Fruit fly (Drosophila melanogaster) whole organism, embryonic: ENCODE data around the gene Abca3.
A peak's percentile ranks its signal among the peaks of the same experiment; 100 is the strongest.

Experiments
- ATbp ChIP-seq: fragments of 200-800 bp; sonication (Bioruptor generic); optimal IDR thresholded peaks from 2 replicates; lab custom pipeline; 2017; ENCODE audit warnings: missing biosample characterization, mild to moderate bottlenecking, missing genetic modification characterization, missing genetic modification reagents
- Atf3 ChIP-seq: fragments of 200-800 bp; sonication (Bioruptor generic); optimal IDR thresholded peaks from 3 replicates; lab custom pipeline; 2016; ENCODE audit warnings: missing biosample characterization, missing genetic modification characterization
- Bdp1 ChIP-seq: fragments of 200-800 bp; sonication (Bioruptor generic); optimal IDR thresholded peaks from 3 replicates; lab custom pipeline; 2016; ENCODE audit warnings: missing biosample characterization, missing genetic modification characterization
- CG13287 ChIP-seq: fragments of 200-800 bp; sonication (Bioruptor generic); IDR thresholded peaks from 2 replicates; pipeline ENCODE4 v1.3.6; 2022; ENCODE audit warnings: missing biosample characterization, missing genetic modification characterization; ENCODE audit not compliant: partially characterized antibody
- CG13424 ChIP-seq: fragments of 200-800 bp; sonication (Bioruptor generic); optimal IDR thresholded peaks from 2 replicates; lab custom pipeline; 2019; ENCODE audit warnings: missing biosample characterization, mild to moderate bottlenecking, missing genetic modification characterization, moderate library complexity
- CG2116 ChIP-seq: fragments of 200-800 bp; sonication (Bioruptor generic); optimal IDR thresholded peaks from 3 replicates; lab custom pipeline; 2018; ENCODE audit warnings: missing biosample characterization, mild to moderate bottlenecking, missing genetic modification characterization
- CG2875 ChIP-seq: fragments of 200-800 bp; sonication (Bioruptor generic); optimal IDR thresholded peaks from 2 replicates; lab custom pipeline; 2017; ENCODE audit warnings: missing biosample characterization, mild to moderate bottlenecking, missing genetic modification characterization, missing genetic modification reagents
- CG4424 ChIP-seq: fragments of 200-800 bp; sonication (Bioruptor generic); optimal IDR thresholded peaks from 3 replicates; lab custom pipeline; 2016; ENCODE audit warnings: missing biosample characterization, missing genetic modification characterization
- CG4820 ChIP-seq: fragments of 200-800 bp; sonication (Bioruptor generic); optimal IDR thresholded peaks from 3 replicates; lab custom pipeline; 2016; ENCODE audit warnings: missing biosample characterization, missing genetic modification characterization
- CG7271 ChIP-seq: fragments of 200-800 bp; sonication (Bioruptor generic); optimal IDR thresholded peaks from 2 replicates; lab custom pipeline; 2018; ENCODE audit warnings: missing biosample characterization, mild to moderate bottlenecking, missing genetic modification characterization, moderate library complexity
- CG7556 ChIP-seq: fragments of 200-800 bp; sonication (Bioruptor generic); optimal IDR thresholded peaks from 2 replicates; lab custom pipeline; 2017; ENCODE audit warnings: missing biosample characterization, mild to moderate bottlenecking, missing genetic modification characterization
- CG7839 ChIP-seq: fragments of 200-800 bp; sonication (Bioruptor generic); optimal IDR thresholded peaks from 3 replicates; lab custom pipeline; 2018; ENCODE audit warnings: missing biosample characterization, mild to moderate bottlenecking, missing genetic modification characterization, moderate library complexity
- CG8765 ChIP-seq: fragments of 200-800 bp; sonication (Bioruptor generic); IDR thresholded peaks from 2 replicates; pipeline ENCODE4 v1.3.6; 2022; ENCODE audit warnings: missing biosample characterization, missing genetic modification characterization
- Deaf1 ChIP-seq: fragments of 200-800 bp; optimal IDR thresholded peaks from 3 replicates; lab custom pipeline; 2019; ENCODE audit warnings: missing biosample characterization, mild to moderate bottlenecking, missing genetic modification characterization, moderate library complexity
- ERR ChIP-seq: fragments of 200-800 bp; sonication (Bioruptor generic); optimal IDR thresholded peaks from 2 replicates; lab custom pipeline; 2016; ENCODE audit warnings: missing biosample characterization, missing genetic modification characterization
- GATAe ChIP-seq: fragments of 200-800 bp; sonication (Bioruptor generic); conservative IDR thresholded peaks from 2 replicates; pipeline ENCODE4 v1.3.6; 2022; ENCODE audit warnings: missing biosample characterization, missing genetic modification characterization
- Hsf ChIP-seq: fragments of 200-800 bp; sonication (Bioruptor generic); optimal IDR thresholded peaks from 3 replicates; lab custom pipeline; 2016; ENCODE audit warnings: missing biosample characterization, missing genetic modification characterization
- Kr ChIP-seq: fragments of 200-800 bp; sonication (Bioruptor generic); optimal IDR thresholded peaks from 2 replicates; lab custom pipeline; 2017; ENCODE audit warnings: missing biosample characterization, mild to moderate bottlenecking, missing genetic modification characterization
- MBD-R2 ChIP-seq: fragments of 200-800 bp; sonication (Bioruptor generic); IDR thresholded peaks from 2 replicates; pipeline ENCODE4 v1.3.6; 2022; ENCODE audit warnings: missing biosample characterization, missing genetic modification characterization
- NK7.1 ChIP-seq: fragments of 200-800 bp; sonication (Bioruptor generic); optimal IDR thresholded peaks from 3 replicates; lab custom pipeline; 2016; ENCODE audit warnings: missing biosample characterization, missing genetic modification characterization
- Oli ChIP-seq: fragments of 200-800 bp; sonication (Bioruptor generic); optimal IDR thresholded peaks from 2 replicates; lab custom pipeline; 2018; ENCODE audit warnings: missing biosample characterization, mild to moderate bottlenecking, missing genetic modification characterization, moderate library complexity
- Ssrp ChIP-seq: fragments of 200-800 bp; sonication (Bioruptor generic); optimal IDR thresholded peaks from 2 replicates; lab custom pipeline; 2018; ENCODE audit warnings: missing biosample characterization, mild to moderate bottlenecking, missing genetic modification characterization, moderate library complexity
- Tbp ChIP-seq: fragments of >200 bp; optimal IDR thresholded peaks from 2 replicates; lab custom pipeline; 2018; ENCODE audit warnings: missing biosample characterization, missing genetic modification characterization
- ash1 ChIP-seq: fragments of 200-800 bp; sonication (Bioruptor generic); optimal IDR thresholded peaks from 2 replicates; lab custom pipeline; 2018; ENCODE audit warnings: missing biosample characterization, mild to moderate bottlenecking, missing genetic modification characterization
- cas ChIP-seq: fragments of 200-800 bp; sonication (Bioruptor generic); IDR thresholded peaks from 2 replicates; pipeline ENCODE4 v1.3.6; 2022; ENCODE audit warnings: missing biosample characterization, missing genetic modification characterization
- caup ChIP-seq: fragments of 200-800 bp; sonication (Bioruptor generic); optimal IDR thresholded peaks from 3 replicates; lab custom pipeline; 2017; ENCODE audit warnings: missing biosample characterization, mild to moderate bottlenecking, missing genetic modification characterization, moderate library complexity; ENCODE audit not compliant: severe bottlenecking
- chif ChIP-seq, 2 experiments: fragments of 200-800 bp; sonication (Bioruptor generic); optimal IDR thresholded peaks; 3 replicates each; lab custom pipeline; 2016; ENCODE audit warnings: missing biosample characterization in 2 of 2, missing genetic modification characterization in 2 of 2
- chinmo ChIP-seq: fragments of 200-800 bp; sonication (Bioruptor generic); IDR thresholded peaks from 4 replicates; pipeline ENCODE4 v1.3.6; 2022; ENCODE audit warnings: missing biosample characterization, missing genetic modification characterization; ENCODE audit not compliant: partially characterized antibody
- dm ChIP-seq: fragments of 200-800 bp; sonication (Bioruptor generic); optimal IDR thresholded peaks from 3 replicates; lab custom pipeline; 2016; ENCODE audit warnings: missing biosample characterization, missing genetic modification characterization
- dmrt11E ChIP-seq: fragments of 200-800 bp; sonication (Bioruptor generic); optimal IDR thresholded peaks from 3 replicates; lab custom pipeline; 2018; ENCODE audit warnings: missing biosample characterization, mild to moderate bottlenecking, missing genetic modification characterization, moderate library complexity
- dmrt99B ChIP-seq: fragments of 200-800 bp; sonication (Bioruptor generic); optimal IDR thresholded peaks from 2 replicates; lab custom pipeline; 2018; ENCODE audit warnings: missing biosample characterization, mild to moderate bottlenecking, missing genetic modification characterization, moderate library complexity
- dpn ChIP-seq, 2 experiments: fragments of 200-800 bp; sonication (Bioruptor generic); optimal IDR thresholded peaks; 3 replicates each; lab custom pipeline; 2016; ENCODE audit warnings: missing biosample characterization in 2 of 2, missing genetic modification characterization in 2 of 2
- esg ChIP-seq: fragments of 200-800 bp; sonication (Bioruptor generic); conservative IDR thresholded peaks from 2 replicates; pipeline ENCODE4 v1.3.6; 2022; ENCODE audit warnings: missing biosample characterization, missing genetic modification characterization
- ftz-f1 ChIP-seq: fragments of 200-800 bp; sonication (Bioruptor generic); optimal IDR thresholded peaks from 2 replicates; lab custom pipeline; 2016; ENCODE audit warnings: missing biosample characterization, missing genetic modification characterization
- gem ChIP-seq: fragments of 200-800 bp; sonication (Bioruptor generic); optimal IDR thresholded peaks from 2 replicates; lab custom pipeline; 2019; ENCODE audit warnings: missing biosample characterization, mild to moderate bottlenecking, missing genetic modification characterization, moderate library complexity
- hb ChIP-seq: fragments of 200-800 bp; sonication (Bioruptor generic); IDR thresholded peaks from 3 replicates; pipeline ENCODE4 v1.3.6; 2022; ENCODE audit warnings: missing biosample characterization, missing genetic modification characterization; ENCODE audit not compliant: partially characterized antibody
- hbn ChIP-seq: fragments of 200-800 bp; sonication (Bioruptor generic); IDR thresholded peaks from 2 replicates; pipeline ENCODE4 v1.3.6; 2022; ENCODE audit warnings: missing biosample characterization, missing genetic modification characterization; ENCODE audit not compliant: partially characterized antibody
- kah ChIP-seq: fragments of 200-800 bp; sonication (Bioruptor generic); optimal IDR thresholded peaks from 2 replicates; lab custom pipeline; 2018; ENCODE audit warnings: missing biosample characterization, mild to moderate bottlenecking, missing genetic modification characterization
- klu ChIP-seq: fragments of 200-800 bp; sonication (Bioruptor generic); IDR thresholded peaks from 2 replicates; pipeline ENCODE4 v1.3.6; 2022; ENCODE audit warnings: missing biosample characterization, missing genetic modification characterization
- otp ChIP-seq: fragments of 200-800 bp; sonication (Bioruptor generic); IDR thresholded peaks from 3 replicates; pipeline ENCODE4, ENCODE4 v1.3.6; 2022; ENCODE audit warnings: missing biosample characterization, missing genetic modification characterization
- run ChIP-seq: fragments of 200-800 bp; sonication (Bioruptor generic); optimal IDR thresholded peaks from 3 replicates; lab custom pipeline; 2018; ENCODE audit warnings: missing biosample characterization, mild to moderate bottlenecking, missing genetic modification characterization
- seq ChIP-seq: fragments of 200-800 bp; sonication (Bioruptor generic); IDR thresholded peaks from 2 replicates; pipeline ENCODE4 v1.3.6; 2022; ENCODE audit warnings: missing biosample characterization, missing genetic modification characterization
- ssp ChIP-seq: fragments of 200-800 bp; sonication (Bioruptor generic); IDR thresholded peaks from 2 replicates; pipeline ENCODE4 v1.3.6; 2022; ENCODE audit warnings: missing biosample characterization, missing genetic modification characterization
- sug ChIP-seq: fragments of 200-800 bp; optimal IDR thresholded peaks from 2 replicates; lab custom pipeline; 2019; ENCODE audit warnings: missing biosample characterization, mild to moderate bottlenecking, missing genetic modification characterization, moderate library complexity
- unpg ChIP-seq: fragments of 200-800 bp; sonication (Bioruptor generic); optimal IDR thresholded peaks from 3 replicates; lab custom pipeline; 2018; ENCODE audit warnings: missing biosample characterization, mild to moderate bottlenecking, missing genetic modification characterization, moderate library complexity
- vfl ChIP-seq: fragments of 200-800 bp; sonication (Bioruptor generic); optimal IDR thresholded peaks from 2 replicates; lab custom pipeline; 2016; ENCODE audit warnings: missing biosample characterization, missing genetic modification characterization
- zen ChIP-seq: fragments of 200-800 bp; sonication (Bioruptor generic); optimal IDR thresholded peaks from 3 replicates; lab custom pipeline; 2018; ENCODE audit warnings: missing biosample characterization, mild to moderate bottlenecking, missing genetic modification characterization, moderate library complexity
- zfh1 ChIP-seq: fragments of 200-800 bp; sonication (Bioruptor generic); IDR thresholded peaks from 3 replicates; pipeline ENCODE4 v1.3.6; 2022; ENCODE audit warnings: missing biosample characterization, missing genetic modification characterization

Gene Abca3

DNA sequence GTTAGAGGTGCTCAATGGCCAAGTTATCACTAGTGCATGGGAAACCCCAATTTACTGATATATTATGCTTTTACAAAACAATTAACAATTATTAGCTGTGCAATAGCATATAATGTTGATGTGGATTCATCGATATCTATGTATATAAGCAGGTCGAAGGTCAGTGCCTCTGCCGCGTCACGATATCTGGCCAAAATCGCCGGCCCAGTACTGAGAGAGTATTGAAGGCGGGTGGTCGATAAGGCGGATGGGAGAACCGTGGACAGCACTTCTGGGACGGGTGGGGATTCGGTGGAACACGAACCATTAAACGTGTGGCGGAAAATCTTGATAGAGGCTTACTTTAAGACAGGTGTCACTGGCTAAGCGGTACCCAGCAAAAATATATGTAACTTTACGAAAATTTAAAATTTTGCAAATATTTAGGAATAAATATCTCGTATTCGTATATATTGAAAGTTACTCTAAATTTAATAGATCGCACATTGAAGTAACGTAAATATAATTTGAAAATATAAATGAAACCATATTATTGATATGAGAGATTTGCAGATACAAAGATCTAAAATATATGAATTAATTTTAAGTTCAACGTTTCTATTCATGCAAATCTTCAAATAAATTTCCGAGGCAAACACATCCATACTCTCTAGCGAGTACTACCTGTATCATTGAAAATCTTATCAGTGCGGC lies 16.0 kb upstream of the Abca3 start (continued):
- TF ChIP-seq NK7.1 (GFP tag; lab: Kevin White, UChicago) (no peak), CG8765 (GFP tag; lab: Robert Waterston, UW) (no peak), CG2875 (GFP tag; lab: Kevin White, UChicago) (no peak), CG13287 (GFP tag; lab: Robert Waterston, UW) (no peak), cas (no peak), CG13424 (peak; percentile 79), Kr (GFP tag; lab: Kevin White, UChicago) (no peak), esg (GFP tag; lab: Robert Waterston, UW) (peak; percentile 42; the same call in 1 of the 2 replicates), CG7839 (peak; percentile 71), Atf3 (no peak), dm (GFP tag; lab: Kevin White, UChicago) (no peak), MBD-R2 (no peak; the same call in 1 of the 2 replicates), hbn (GFP tag; lab: Robert Waterston, UW) (no peak), CG4820 (GFP tag; lab: Kevin White, UChicago) (peak; percentile 14), Deaf1 (tag; lab: Kevin White, UChicago) (peak; percentile 28), dmrt99B (tag; lab: Kevin White, UChicago) (peak; percentile 81), ERR (no peak), ash1 (GFP tag; lab: Kevin White, UChicago) (no peak), otp (GFP tag; lab: Robert Waterston, UW) (no peak), chif (GFP tag; optimal IDR thresholded peaks at IDR 0.05; lab: Kevin White, UChicago) (no peak), kah (peak; percentile 20), klu (0 out of 2 replicates have a peak, but pooled peaks have one; percentile 36), zen (tag; lab: Kevin White, UChicago) (no peak), dmrt11E (no peak), CG7271 (tag; lab: Kevin White, UChicago) (no peak), sug (tag; lab: Kevin White, UChicago) (peak; percentile 78), gem (tag; lab: Kevin White, UChicago) (peak; percentile 4), ATbp (GFP tag; lab: Kevin White, UChicago) (no peak), zfh1 (GFP tag; lab: Robert Waterston, UW) (no peak), CG4424 (GFP tag; lab: Kevin White, UChicago) (peak; percentile 51), Tbp (no peak), CG7556 (GFP tag; lab: Kevin White, UChicago) (no peak), CG2116 (GFP tag; lab: Kevin White, UChicago) (no peak), Oli (tag; lab: Kevin White, UChicago) (no peak), run (tag; lab: Kevin White, UChicago) (no peak), seq (no peak), dpn (GFP tag; optimal IDR thresholded peaks at IDR 0.05; lab: Kevin White, UChicago) (no peak), vfl (GFP tag; lab: Kevin White, UChicago) (no peak), GATAe (GFP tag; lab: Robert Waterston, UW) (no peak), hb (GFP tag; lab: Robert Waterston, UW) (no peak), Ssrp (tag; lab: Kevin White, UChicago) (no peak), ssp (no peak), Hsf (no peak), ftz-f1 (peak; percentile 16), unpg (GFP tag; lab: Kevin White, UChicago) (no peak), caup (peak; percentile 46), Bdp1 (GFP tag; lab: Kevin White, UChicago) (no peak), chinmo (no peak)
